Fruit fly (Drosophila melanogaster) whole organism, pupa: ENCODE data around the gene CG42852.

ENCODE experiments used
- CG10348 ChIP-seq: fragments of 200-800 bp; sonication (Bioruptor generic); IDR thresholded peaks from 2 replicates; pipeline ENCODE4 v1.3.6; 2022; ENCODE audit warnings: missing biosample characterization, missing genetic modification characterization
- CG12605 ChIP-seq: fragments of 200-800 bp; sonication (Bioruptor generic); IDR thresholded peaks from 2 replicates; pipeline ENCODE4 v1.3.6; 2022; ENCODE audit warnings: missing biosample characterization, missing genetic modification characterization
- CG13204 ChIP-seq: fragments of 200-800 bp; sonication (Bioruptor generic); optimal IDR thresholded peaks from 2 replicates; lab custom pipeline; 2018; ENCODE audit warnings: missing biosample characterization, mild to moderate bottlenecking, missing genetic modification characterization, moderate library complexity
- CG14655 ChIP-seq: fragments of 200-800 bp; sonication (Bioruptor generic); optimal IDR thresholded peaks from 3 replicates; lab custom pipeline; 2017; ENCODE audit warnings: mild to moderate bottlenecking, missing biosample characterization, missing genetic modification reagents, missing genetic modification characterization
- CG15710 ChIP-seq: fragments of 200-800 bp; sonication (Bioruptor generic); optimal IDR thresholded peaks from 2 replicates; lab custom pipeline; 2018; ENCODE audit warnings: missing biosample characterization, mild to moderate bottlenecking, missing genetic modification characterization, moderate library complexity
- CG17806 ChIP-seq: fragments of 200-800 bp; sonication (Bioruptor generic); optimal IDR thresholded peaks from 2 replicates; lab custom pipeline; 2018; ENCODE audit warnings: missing biosample characterization, mild to moderate bottlenecking, missing genetic modification characterization, moderate library complexity
- CG32121 ChIP-seq: fragments of 200-800 bp; sonication (Bioruptor generic); IDR thresholded peaks from 2 replicates; pipeline ENCODE4 v1.3.6; 2022; ENCODE audit warnings: missing biosample characterization, missing genetic modification characterization
- CG34367 ChIP-seq: fragments of 200-800 bp; sonication (Bioruptor generic); optimal IDR thresholded peaks from 2 replicates; lab custom pipeline; 2018; ENCODE audit warnings: missing biosample characterization, mild to moderate bottlenecking, missing genetic modification characterization
- CG4496 ChIP-seq: fragments of 200-800 bp; sonication (Bioruptor generic); IDR thresholded peaks from 3 replicates; pipeline ENCODE4 v1.3.6; 2022; ENCODE audit warnings: missing biosample characterization, missing genetic modification characterization
- CG8159 ChIP-seq: fragments of 200-800 bp; sonication (Bioruptor generic); optimal IDR thresholded peaks from 3 replicates; lab custom pipeline; 2018; ENCODE audit warnings: missing biosample characterization, mild to moderate bottlenecking, missing genetic modification characterization, moderate library complexity
- CG8301 ChIP-seq: fragments of 200-800 bp; sonication (Bioruptor generic); optimal IDR thresholded peaks from 2 replicates; lab custom pipeline; 2018; ENCODE audit warnings: missing biosample characterization, mild to moderate bottlenecking, missing genetic modification characterization
- CG9948 ChIP-seq: fragments of 200-800 bp; sonication (Bioruptor generic); optimal IDR thresholded peaks from 2 replicates; lab custom pipeline; 2018; ENCODE audit warnings: missing biosample characterization, mild to moderate bottlenecking, missing genetic modification characterization, moderate library complexity
- D1 ChIP-seq: fragments of 200-800 bp; sonication (Bioruptor generic); optimal IDR thresholded peaks from 2 replicates; lab custom pipeline; 2018; ENCODE audit warnings: missing biosample characterization, mild to moderate bottlenecking, missing genetic modification characterization, moderate library complexity
- EcR ChIP-seq: fragments of 200-800 bp; sonication (Bioruptor generic); optimal IDR thresholded peaks from 3 replicates; lab custom pipeline; 2019; ENCODE audit warnings: missing biosample characterization, missing genetic modification characterization, mild to moderate bottlenecking, moderate library complexity, missing genetic modification reagents
- Ets98B ChIP-seq: fragments of 200-800 bp; sonication (Bioruptor generic); IDR thresholded peaks from 2 replicates; pipeline ENCODE4 v1.3.6; 2022; ENCODE audit warnings: missing biosample characterization, missing genetic modification characterization
- Pif1A ChIP-seq: fragments of 200-800 bp; sonication (Bioruptor generic); optimal IDR thresholded peaks from 3 replicates; lab custom pipeline; 2016; ENCODE audit warnings: missing biosample characterization, missing genetic modification characterization
- Pif1B ChIP-seq: fragments of 200-800 bp; sonication (Bioruptor generic); optimal IDR thresholded peaks from 3 replicates; lab custom pipeline; 2016; ENCODE audit warnings: missing biosample characterization, missing genetic modification characterization
- Snoo ChIP-seq: fragments of 200-800 bp; sonication (Bioruptor generic); optimal IDR thresholded peaks from 3 replicates; lab custom pipeline; 2017; ENCODE audit warnings: missing biosample characterization, mild to moderate bottlenecking, missing genetic modification characterization, inconsistent platforms
- fd96Ca ChIP-seq: fragments of 200-800 bp; sonication (Bioruptor generic); IDR thresholded peaks from 3 replicates; pipeline ENCODE4 v1.3.6; 2022; ENCODE audit warnings: missing biosample characterization, missing genetic modification characterization
- gl ChIP-seq: fragments of 200-800 bp; sonication (Bioruptor generic); optimal IDR thresholded peaks from 2 replicates; lab custom pipeline; 2018; ENCODE audit warnings: missing biosample characterization, mild to moderate bottlenecking, missing genetic modification characterization
- rn ChIP-seq: fragments of 200-800 bp; sonication (Bioruptor generic); IDR thresholded peaks from 2 replicates; pipeline ENCODE4 v1.3.6; 2022; ENCODE audit warnings: missing biosample characterization, missing genetic modification characterization

CG42852 gene

DNA sequence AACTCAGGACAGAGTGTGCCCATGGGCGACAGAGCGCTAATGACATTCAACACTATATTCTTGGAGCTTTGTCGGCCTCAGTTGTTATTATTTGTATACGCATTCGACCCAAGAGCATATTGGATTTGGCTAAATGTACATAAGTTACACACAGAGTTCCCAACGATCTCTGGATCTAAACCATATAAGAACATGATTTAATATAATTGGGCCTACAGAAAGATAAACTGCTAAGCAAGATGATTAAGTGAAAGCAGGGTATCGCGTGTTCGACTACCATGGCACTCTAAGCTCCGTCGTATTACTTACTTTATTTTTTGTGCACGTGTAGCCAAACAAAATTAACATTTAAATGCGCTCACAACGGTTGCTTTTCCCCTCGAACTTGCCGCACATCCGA is 5.0 kb downstream of the CG42852 start:
- TF ChIP-seq CG9948 (tag; lab: Kevin White, UChicago) (peak; percentile 29), fd96Ca (GFP tag; lab: Robert Waterston, UW) (no peak), CG17806 (tag; lab: Kevin White, UChicago) (peak; percentile 12), CG14655 (GFP tag; lab: Kevin White, UChicago) (peak; percentile 23), rn (GFP tag; lab: Robert Waterston, UW) (no peak), CG4496 (GFP tag; lab: Robert Waterston, UW) (no peak), gl (tag; lab: Kevin White, UChicago) (no peak), CG8301 (peak; percentile 35), CG12605 (GFP tag; lab: Robert Waterston, UW) (no peak)

DNA sequence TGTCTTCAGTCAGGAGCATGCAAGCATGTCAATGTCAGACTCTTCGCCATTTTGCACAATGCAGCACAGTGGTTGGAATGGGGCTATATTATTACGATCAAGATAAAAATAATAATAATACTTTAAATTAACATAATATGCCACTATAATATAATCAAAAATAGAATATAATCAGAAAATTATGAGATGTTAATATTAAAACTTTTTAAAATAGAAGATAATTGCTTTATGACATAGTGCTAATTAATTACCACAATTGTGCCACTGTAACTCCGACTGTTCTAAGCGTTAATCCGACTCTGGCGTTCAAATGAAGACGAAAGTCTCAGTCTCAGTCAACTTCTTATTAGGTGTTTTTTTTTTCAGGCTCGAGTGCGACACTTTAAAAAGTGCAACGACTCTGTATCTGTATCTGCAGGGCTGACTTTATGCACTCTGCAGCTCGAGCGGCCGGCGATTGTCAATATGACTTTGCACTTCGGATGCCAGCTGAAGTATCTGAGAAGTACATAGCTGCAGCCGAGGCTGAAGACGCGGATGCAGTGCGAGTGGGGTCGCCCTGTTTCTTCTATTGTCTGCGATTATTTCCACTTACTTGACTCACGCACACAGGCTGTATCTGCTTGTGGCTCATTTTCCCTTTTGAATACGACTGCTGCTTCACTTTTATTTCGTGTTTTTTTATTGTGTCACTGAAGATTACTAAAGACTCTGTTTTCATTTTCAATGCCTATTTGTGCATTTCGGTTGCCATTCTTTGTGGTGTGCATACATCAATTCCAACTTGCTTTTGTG is 7.1 kb downstream of the CG42852 start:
- TF ChIP-seq CG15710 (tag; lab: Kevin White, UChicago) = peak; percentile 79
- peak; percentile 77 for TF ChIP-seq Pif1B (GFP tag; lab: Kevin White, UChicago)
- TF ChIP-seq fd96Ca (GFP tag; lab: Robert Waterston, UW) = no peak
- TF ChIP-seq gl (tag; lab: Kevin White, UChicago) = no peak
- peak; percentile 78 for TF ChIP-seq CG14655 (GFP tag; lab: Kevin White, UChicago)
- peak; percentile 72 for TF ChIP-seq EcR
- TF ChIP-seq Pif1A = peak; percentile 56
- TF ChIP-seq CG9948 (tag; lab: Kevin White, UChicago) = peak; percentile 78
- no peak for TF ChIP-seq CG32121
- TF ChIP-seq CG17806 (tag; lab: Kevin White, UChicago) = peak; percentile 78
- TF ChIP-seq CG8301 = peak; percentile 41
- no peak for TF ChIP-seq CG12605 (GFP tag; lab: Robert Waterston, UW)
- peak; percentile 77 for TF ChIP-seq CG34367 (tag; lab: Kevin White, UChicago)
- no peak for TF ChIP-seq Snoo (tag; lab: Kevin White, UChicago)
- peak; percentile 78 for TF ChIP-seq CG8159 (tag; lab: Kevin White, UChicago)
- TF ChIP-seq CG10348 (GFP tag; lab: Robert Waterston, UW) = no peak

DNA sequence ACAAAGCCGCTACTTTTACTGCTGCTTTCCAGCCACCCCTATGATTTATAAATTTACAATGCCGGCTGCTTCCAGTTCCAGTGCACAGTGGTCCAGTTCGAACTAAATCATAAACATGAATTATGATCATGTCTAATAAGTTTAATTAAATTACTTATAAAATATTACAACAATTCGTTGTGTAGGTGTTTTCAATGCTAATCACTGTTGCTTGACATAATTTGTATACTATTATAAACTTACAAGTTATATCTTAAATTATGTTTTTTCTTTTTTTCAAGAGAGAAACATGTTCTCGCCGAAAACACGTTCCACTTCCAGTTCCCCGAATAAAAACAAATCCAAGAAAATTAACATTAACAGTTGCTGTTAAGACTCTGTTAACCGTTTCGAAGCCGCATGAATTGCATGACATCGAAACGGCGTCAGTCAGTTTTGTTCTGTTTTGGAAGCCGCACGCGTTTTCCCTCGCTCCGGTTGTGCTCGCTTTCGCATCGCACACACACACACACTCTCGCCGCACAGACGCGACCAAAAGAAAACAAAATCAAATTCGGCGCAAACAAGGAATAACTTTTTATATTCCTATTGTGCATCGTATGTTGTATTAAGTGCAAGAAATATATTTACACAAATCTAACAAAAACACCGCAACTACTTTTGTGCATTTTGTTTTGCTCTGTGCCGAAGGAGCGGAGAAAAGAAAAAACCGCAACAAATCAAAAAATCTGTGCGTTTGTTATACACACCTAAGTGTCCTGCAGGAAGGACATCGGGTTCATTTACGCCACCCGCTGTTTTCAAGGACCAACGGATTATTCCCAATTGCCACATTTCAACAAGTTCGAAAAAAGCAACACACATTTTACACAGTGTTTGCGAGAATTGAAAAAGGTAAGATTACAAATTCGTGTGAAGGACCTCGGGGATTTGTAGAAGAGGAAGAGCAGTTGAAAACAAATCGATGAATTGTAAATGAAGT is 10.6 kb downstream of the CG42852 start, which contains the start of gene Nrt:
TSS of gene Nrt (plus strand) at position 426 of the 982 bp plus-strand sequence.
- TF ChIP-seq CG10348 (GFP tag; lab: Robert Waterston, UW) (no peak), CG32121 (peak; percentile 65; the same call in 1 of the 2 replicates), CG17806 (tag; lab: Kevin White, UChicago) (peak; percentile 67), Pif1A (peak; percentile 72), rn (GFP tag; lab: Robert Waterston, UW) (no peak), Ets98B (GFP tag; lab: Robert Waterston, UW) (peak; percentile 60), gl (tag; lab: Kevin White, UChicago) (peak; percentile 47), Snoo (tag; lab: Kevin White, UChicago) (peak; percentile 36), Pif1B (GFP tag; lab: Kevin White, UChicago) (peak; percentile 69), CG4496 (GFP tag; lab: Robert Waterston, UW) (peak; percentile 63; the same call in 1 of the 3 replicates), CG12605 (GFP tag; lab: Robert Waterston, UW) (peak; percentile 86), CG15710 (tag; lab: Kevin White, UChicago) (peak; percentile 61), CG13204 (GFP tag; lab: Kevin White, UChicago) (peak; percentile 29), D1 (no peak), CG34367 (tag; lab: Kevin White, UChicago) (peak; percentile 68), CG14655 (GFP tag; lab: Kevin White, UChicago) (peak; percentile 65), EcR (peak; percentile 38), fd96Ca (GFP tag; lab: Robert Waterston, UW) (peak; percentile 8; the same call in 1 of the 3 replicates), CG9948 (tag; lab: Kevin White, UChicago) (peak; percentile 38), CG8301 (peak; percentile 64), CG8159 (tag; lab: Kevin White, UChicago) (peak; percentile 77)

DNA sequence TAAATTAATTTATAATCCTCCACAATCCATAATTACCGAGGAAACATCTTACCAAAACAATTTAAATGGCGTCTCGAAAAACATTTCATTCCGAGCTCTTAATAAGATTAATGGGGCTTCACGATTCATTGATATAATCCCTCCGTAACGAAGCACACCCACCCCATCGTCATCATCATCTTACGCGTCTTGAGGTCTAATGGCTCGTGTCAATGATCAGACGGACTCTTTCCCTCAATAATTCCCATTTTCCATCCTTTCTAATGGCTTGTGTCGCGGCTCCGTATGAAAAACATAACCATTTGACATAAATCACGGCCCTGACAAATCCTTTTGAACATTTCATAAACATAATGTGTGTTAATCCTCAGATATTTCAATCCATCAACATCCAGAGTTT is 11.6 kb downstream of the CG42852 start:
- no peak for TF ChIP-seq CG8301
- TF ChIP-seq EcR = no peak
- no peak for TF ChIP-seq CG14655 (GFP tag; lab: Kevin White, UChicago)
- TF ChIP-seq CG17806 (tag; lab: Kevin White, UChicago) = no peak
- no peak for TF ChIP-seq CG15710 (tag; lab: Kevin White, UChicago)
- TF ChIP-seq CG12605 (GFP tag; lab: Robert Waterston, UW) = no peak
- no peak for TF ChIP-seq CG13204 (GFP tag; lab: Kevin White, UChicago)
- no peak for TF ChIP-seq CG32121
- TF ChIP-seq gl (tag; lab: Kevin White, UChicago) = no peak
- TF ChIP-seq D1 = no peak
- TF ChIP-seq Pif1B (GFP tag; lab: Kevin White, UChicago) = no peak
- TF ChIP-seq CG4496 (GFP tag; lab: Robert Waterston, UW) = no peak
- no peak for TF ChIP-seq CG34367 (tag; lab: Kevin White, UChicago)
- TF ChIP-seq Pif1A = no peak
- TF ChIP-seq CG10348 (GFP tag; lab: Robert Waterston, UW) = no peak
